Fruit fly (Drosophila melanogaster): ENCODE data around the gene CG42374.

The CG42374 gene

dm6 chr3L:19280283-19280682 lies 16.7 kb downstream of the CG42374 start:
- TF ChIP-seq Hr39 (optimal IDR thresholded peaks at IDR 0.05), result peak; percentile 57
- TF ChIP-seq disco-r (GFP tag; optimal IDR thresholded peaks at IDR 0.05), result no peak
- TF ChIP-seq Ets65A (GFP tag), result no peak
- TF ChIP-seq CG32532 (GFP tag; IDR thresholded peaks at IDR 0.05), result 0 out of 2 replicates have a peak, but pooled peaks have one; percentile 23
- TF ChIP-seq CG3726 (GFP tag; IDR thresholded peaks at IDR 0.05), result peak; percentile 49; the same call in 1 of the 3 replicates

dm6 chr3L:19280700-19281099 lies 17.1 kb downstream of the CG42374 start, which contains the start of gene CG14089:
Gene CG14089 (minus strand): TSS chr3L:19280800.
- no peak for TF ChIP-seq dysf (GFP tag; IDR thresholded peaks at IDR 0.05)
- TF ChIP-seq sna (GFP tag; IDR thresholded peaks at IDR 0.05; ENCODE audit: partially characterized antibody), result no peak
- no peak for TF ChIP-seq Sox100B (GFP tag; optimal IDR thresholded peaks at IDR 0.05)
- no peak for TF ChIP-seq Dll (GFP tag; IDR thresholded peaks at IDR 0.05; ENCODE audit: partially characterized antibody)
- no peak for TF ChIP-seq ase (GFP tag; IDR thresholded peaks at IDR 0.05)
- TF ChIP-seq jumu (GFP tag; optimal IDR thresholded peaks at IDR 0.05), result no peak
- no peak for TF ChIP-seq Med (GFP tag)
- no peak for TF ChIP-seq chm (GFP tag; IDR thresholded peaks at IDR 0.05)
- TF ChIP-seq CG17186 (GFP tag; optimal IDR thresholded peaks at IDR 0.05), result no peak
- TF ChIP-seq CG4328 (GFP tag; optimal IDR thresholded peaks at IDR 0.05), result no peak
- no peak for TF ChIP-seq CG10147 (GFP tag; optimal IDR thresholded peaks at IDR 0.05)

dm6 chr3L:19288395-19288969 lies 24.9 kb downstream of the CG42374 start:
- TF ChIP-seq cato (GFP tag; optimal IDR thresholded peaks at IDR 0.05; ENCODE audit: borderline replicate concordance) (no peak), Aef1 (GFP tag; IDR thresholded peaks at IDR 0.05) (no peak), CG15479 (GFP tag; optimal IDR thresholded peaks at IDR 0.05) (peak; percentile 67), sens (GFP tag) (peak; percentile 37)

dm6 chr3L:19289411-19289810 lies 25.8 kb downstream of the CG42374 start:
- TF ChIP-seq exex (tag; optimal IDR thresholded peaks at IDR 0.05), result peak; percentile 99
- TF ChIP-seq CG6689 (GFP tag; IDR thresholded peaks at IDR 0.05), result no peak
- TF ChIP-seq sug (tag; optimal IDR thresholded peaks at IDR 0.05), result peak; percentile 85
- TF ChIP-seq CG10543 (GFP tag; optimal IDR thresholded peaks at IDR 0.05), result peak; percentile 8
- peak; percentile 68 for TF ChIP-seq run (tag; optimal IDR thresholded peaks at IDR 0.05)
- no peak for TF ChIP-seq CG11560 (tag; IDR thresholded peaks at IDR 0.05)
- no peak for TF ChIP-seq ash1 (GFP tag; optimal IDR thresholded peaks at IDR 0.05)
- no peak for TF ChIP-seq E2f1 (GFP tag; IDR thresholded peaks at IDR 0.05)
- no peak for TF ChIP-seq CG18262 (tag; optimal IDR thresholded peaks at IDR 0.05)
- TF ChIP-seq org-1 (GFP tag; optimal IDR thresholded peaks at IDR 0.05), result no peak
- TF ChIP-seq CG8089 (GFP tag; optimal IDR thresholded peaks at IDR 0.05), result no peak
- no peak for TF ChIP-seq CG7556 (GFP tag; optimal IDR thresholded peaks at IDR 0.05)
- TF ChIP-seq CG14860 (GFP tag; IDR thresholded peaks at IDR 0.05; ENCODE audit: partially characterized antibody), result no peak
- no peak for TF ChIP-seq CG11093 (GFP tag; IDR thresholded peaks at IDR 0.05)
- no peak for TF ChIP-seq inv (GFP tag; IDR thresholded peaks at IDR 0.05; ENCODE audit: partially characterized antibody)
- TF ChIP-seq NC2α (GFP tag; optimal IDR thresholded peaks at IDR 0.05), result no peak
- TF ChIP-seq CG8765 (GFP tag; IDR thresholded peaks at IDR 0.05), result no peak
- peak; percentile 84 for TF ChIP-seq grn (GFP tag; optimal IDR thresholded peaks at IDR 0.05)
- no peak for TF ChIP-seq fd96Cb (tag; optimal IDR thresholded peaks at IDR 0.05)
- peak; percentile 4 for TF ChIP-seq lab (GFP tag; optimal IDR thresholded peaks at IDR 0.05)
- peak; percentile 95 for TF ChIP-seq mirr (GFP tag; optimal IDR thresholded peaks at IDR 0.05)
- TF ChIP-seq Ravus (GFP tag; IDR thresholded peaks at IDR 0.05), result no peak
- TF ChIP-seq Atf6 (GFP tag; IDR thresholded peaks at IDR 0.05), result 0 out of 2 replicates have a peak, but pooled peaks have one; percentile 24
- TF ChIP-seq CG34376 (GFP tag; optimal IDR thresholded peaks at IDR 0.05), result peak; percentile 26
- TF ChIP-seq H15 (GFP tag; IDR thresholded peaks at IDR 0.05), result no peak
- peak; percentile 4 for TF ChIP-seq CG7745 (tag; optimal IDR thresholded peaks at IDR 0.05)
- no peak for TF ChIP-seq C15 (GFP tag; IDR thresholded peaks at IDR 0.05)
